Worm (Caenorhabditis elegans): ENCODE results near the gene fipr-2.
A peak's percentile ranks its signal among the peaks of the same experiment; 100 is the strongest.

The fipr-2 gene

DNA sequence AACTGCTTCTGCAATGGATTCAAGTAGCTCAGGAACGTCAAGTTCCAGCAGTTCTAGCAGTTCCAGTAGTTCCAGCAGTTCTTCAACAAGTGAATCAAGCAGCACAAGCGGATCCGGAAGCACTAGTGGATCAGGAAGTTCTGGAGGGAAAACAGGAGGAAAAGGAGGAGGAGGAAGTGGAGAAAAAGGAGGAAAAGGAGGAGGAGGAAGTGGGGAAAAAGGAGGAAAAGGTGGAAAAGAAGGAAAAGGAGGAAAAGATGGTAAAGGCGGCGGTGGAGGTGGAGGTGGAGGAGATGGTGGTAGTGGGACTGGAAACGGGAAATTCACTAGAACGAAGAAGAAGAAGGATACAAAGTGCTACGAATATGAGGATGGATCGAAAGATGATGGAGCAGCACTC, 41.4 kb downstream of the fipr-2 start:
- TF ChIP-seq sem-2 (GFP tag; optimal IDR thresholded peaks at IDR 0.05) = no peak
- no peak for TF ChIP-seq nhr-12 (tag; optimal IDR thresholded peaks at IDR 0.05)
- no peak for TF ChIP-seq unc-120 (tag; optimal IDR thresholded peaks at IDR 0.05; ENCODE audit: poor library complexity, severe bottlenecking)
- peak; percentile 11 for TF ChIP-seq sptf-1 (tag; optimal IDR thresholded peaks at IDR 0.05)

DNA sequence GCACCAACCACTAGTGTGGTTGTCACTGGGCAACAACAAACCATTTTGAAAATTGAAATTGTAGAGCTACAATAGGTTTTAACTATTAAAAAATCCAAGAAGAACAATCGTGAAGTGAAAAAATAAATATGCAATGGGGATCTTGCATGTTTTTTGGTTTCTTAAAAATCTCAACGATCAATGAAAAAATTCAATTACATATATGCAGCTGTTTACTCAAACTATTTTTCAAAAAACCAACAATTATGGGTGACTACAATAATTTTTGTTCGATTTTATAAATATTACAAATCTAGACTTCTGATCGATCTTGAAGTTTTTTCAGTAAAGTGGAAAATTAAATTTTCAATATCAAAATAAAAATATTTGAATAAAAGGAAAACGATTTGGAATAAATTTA, 43.4 kb downstream of the fipr-2 start, which contains the start of gene cdr-4:
Gene cdr-4, minus strand, starts transcription at position 101 of the 400 bp plus-strand sequence.
- TF ChIP-seq tbx-8 (GFP tag; optimal IDR thresholded peaks at IDR 0.05) = no peak
- no peak for TF ChIP-seq lin-32 (GFP tag; optimal IDR thresholded peaks at IDR 0.05)
- no peak for TF ChIP-seq M03D4.4 (tag; optimal IDR thresholded peaks at IDR 0.05)
- TF ChIP-seq pha-4 (tag; optimal IDR thresholded peaks at IDR 0.05) = no peak
- TF ChIP-seq flh-1 (GFP tag; optimal IDR thresholded peaks at IDR 0.05) = no peak
- no peak for TF ChIP-seq elt-3 (tag; optimal IDR thresholded peaks at IDR 0.05)
- no peak for TF ChIP-seq ceh-43 (GFP tag; optimal IDR thresholded peaks at IDR 0.05)
- TF ChIP-seq unc-62 (GFP tag; optimal IDR thresholded peaks at IDR 0.05) = no peak
- no peak for TF ChIP-seq elt-1 (tag; optimal IDR thresholded peaks at IDR 0.05; ENCODE audit: borderline replicate concordance, insufficient read depth)
- no peak for TF ChIP-seq drap-1 (GFP tag; optimal IDR thresholded peaks at IDR 0.05)
- TF ChIP-seq ztf-11 (tag; optimal IDR thresholded peaks at IDR 0.05) = no peak
- TF ChIP-seq nhr-237 (tag; optimal IDR thresholded peaks at IDR 0.05) = no peak
- TF ChIP-seq ceh-39 (tag; optimal IDR thresholded peaks at IDR 0.05) = no peak
- no peak for TF ChIP-seq mls-2 (tag; optimal IDR thresholded peaks at IDR 0.05)
- TF ChIP-seq ces-1 (GFP tag; optimal IDR thresholded peaks at IDR 0.05) = no peak
- no peak for TF ChIP-seq ceh-83 (GFP tag; optimal IDR thresholded peaks at IDR 0.05)

DNA sequence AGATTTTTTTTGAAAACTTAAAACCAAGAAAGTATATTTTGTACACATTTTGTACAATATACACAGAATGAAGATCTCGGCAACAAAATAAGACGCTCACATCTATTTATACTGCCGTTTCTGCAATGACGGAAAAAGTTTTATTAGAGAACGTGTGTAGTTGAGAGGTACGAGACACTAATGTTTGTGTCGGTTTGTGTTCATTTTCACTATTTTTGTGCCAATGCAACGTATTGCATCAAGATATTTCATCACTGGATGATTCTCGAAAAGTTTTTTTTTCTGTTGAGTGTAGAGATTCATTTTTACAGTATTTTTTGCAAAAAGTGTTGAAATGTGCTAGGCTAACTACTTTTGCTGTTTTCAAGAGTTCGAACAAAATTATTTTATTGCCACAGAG, 43.8 kb downstream of the fipr-2 start:
- TF ChIP-seq nhr-237 (tag; optimal IDR thresholded peaks at IDR 0.05) = no peak
- TF ChIP-seq sem-2 (GFP tag; optimal IDR thresholded peaks at IDR 0.05) = no peak

DNA sequence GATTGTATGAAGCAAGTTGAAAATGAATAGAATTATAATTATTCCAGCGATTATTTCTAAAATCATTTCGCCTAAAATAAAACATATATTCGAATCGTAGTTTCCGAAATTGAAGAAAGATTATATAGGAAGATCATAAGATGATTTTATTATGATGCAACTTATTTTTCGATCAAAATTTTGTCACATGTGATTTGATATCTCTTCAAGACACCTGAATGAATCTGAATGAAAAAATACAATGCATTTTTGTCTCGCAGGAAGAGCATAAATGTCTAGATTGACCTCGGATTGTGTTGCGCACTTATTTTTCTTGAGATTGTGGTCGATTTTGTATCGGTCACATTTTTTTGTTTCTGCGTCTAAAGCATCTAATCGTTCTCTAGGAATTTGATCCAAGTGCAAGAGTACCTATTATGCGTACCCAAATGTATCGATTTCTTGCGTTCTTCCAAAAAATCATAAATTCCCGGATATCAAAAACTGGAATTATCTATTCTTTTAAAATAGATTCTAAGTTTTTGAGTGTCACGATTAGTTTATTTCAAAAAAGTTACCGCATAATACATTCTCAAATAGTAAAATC, 45.4 kb downstream of the fipr-2 start, which contains the start of gene hrg-2:
Gene hrg-2, minus strand, starts transcription at position 98 of the 586 bp plus-strand sequence.
- TF ChIP-seq elt-1 (tag; optimal IDR thresholded peaks at IDR 0.05; ENCODE audit: borderline replicate concordance, insufficient read depth) (no peak), lin-13 (tag; optimal IDR thresholded peaks at IDR 0.05) (no peak), lsy-2 (tag; optimal IDR thresholded peaks at IDR 0.05) (no peak), nhr-2 (tag; optimal IDR thresholded peaks at IDR 0.05) (no peak), ham-2 (GFP tag; optimal IDR thresholded peaks at IDR 0.05) (no peak), nhr-28 (tag; optimal IDR thresholded peaks at IDR 0.05) (no peak), M03D4.4 (tag; optimal IDR thresholded peaks at IDR 0.05) (no peak), sptf-1 (tag; optimal IDR thresholded peaks at IDR 0.05) (no peak), mab-5 (tag; optimal IDR thresholded peaks at IDR 0.05) (no peak), unc-120 (tag; optimal IDR thresholded peaks at IDR 0.05; ENCODE audit: poor library complexity, severe bottlenecking) (no peak), ceh-39 (tag; optimal IDR thresholded peaks at IDR 0.05) (no peak), lin-32 (GFP tag; optimal IDR thresholded peaks at IDR 0.05) (no peak), unc-62 (GFP tag; optimal IDR thresholded peaks at IDR 0.05) (no peak), drap-1 (GFP tag; optimal IDR thresholded peaks at IDR 0.05) (no peak), zip-8 (tag; optimal IDR thresholded peaks at IDR 0.05) (no peak)

DNA sequence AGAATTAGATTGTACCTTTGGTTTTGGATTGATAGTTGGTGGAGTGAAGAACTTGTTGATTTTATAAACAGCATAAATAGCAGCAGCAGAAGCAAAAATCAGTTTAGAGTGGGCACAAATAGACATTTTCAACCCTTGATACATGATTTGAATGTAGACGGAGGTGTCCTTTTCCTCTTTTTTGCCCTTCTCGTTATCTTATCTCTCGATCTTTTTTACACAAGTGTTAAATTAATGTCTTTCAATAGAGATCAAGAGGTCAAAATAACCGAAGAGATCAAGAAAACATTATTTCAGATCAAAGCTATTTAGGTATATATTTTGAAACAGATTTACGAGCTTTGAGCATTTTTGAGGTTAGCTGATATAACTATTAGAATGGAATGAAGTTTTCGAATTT, 46.8 kb downstream of the fipr-2 start, which contains the start of gene cdr-7:
Gene cdr-7, minus strand, starts transcription at position 205 of the 400 bp plus-strand sequence.
- no peak for TF ChIP-seq unc-62 (GFP tag; optimal IDR thresholded peaks at IDR 0.05)
- TF ChIP-seq elt-1 (tag; optimal IDR thresholded peaks at IDR 0.05; ENCODE audit: borderline replicate concordance, insufficient read depth) = peak; percentile 12

DNA sequence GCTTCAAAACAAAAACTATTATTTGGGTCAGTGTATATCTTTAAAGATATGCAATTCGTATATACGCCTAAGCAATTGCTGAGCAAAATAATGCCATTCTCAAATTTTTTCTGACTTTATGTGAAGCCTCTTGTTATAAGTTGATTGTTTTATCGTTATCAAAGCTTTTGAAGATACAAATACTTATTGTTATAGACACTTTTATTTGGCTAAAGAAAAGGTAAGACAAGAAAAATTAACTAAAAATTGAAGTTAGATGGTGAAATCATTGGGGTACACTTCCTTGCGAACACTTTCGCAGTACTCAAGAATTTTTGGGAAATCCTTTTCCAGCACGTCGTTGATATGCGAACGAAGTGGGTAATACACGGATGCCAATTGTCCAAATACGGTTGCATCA, 47.2 kb downstream of the fipr-2 start:
- TF ChIP-seq tbx-8 (GFP tag; optimal IDR thresholded peaks at IDR 0.05) (no peak), mab-5 (tag; optimal IDR thresholded peaks at IDR 0.05) (no peak), drap-1 (GFP tag; optimal IDR thresholded peaks at IDR 0.05) (no peak), elt-3 (tag; optimal IDR thresholded peaks at IDR 0.05) (no peak), nhr-76 (tag; optimal IDR thresholded peaks at IDR 0.05) (no peak), nhr-237 (tag; optimal IDR thresholded peaks at IDR 0.05) (no peak), mls-2 (tag; optimal IDR thresholded peaks at IDR 0.05) (no peak), hlh-1 (tag; optimal IDR thresholded peaks at IDR 0.05) (no peak), unc-120 (tag; optimal IDR thresholded peaks at IDR 0.05; ENCODE audit: poor library complexity, severe bottlenecking) (no peak), cnd-1 (tag; optimal IDR thresholded peaks at IDR 0.05) (no peak), nhr-28 (tag; optimal IDR thresholded peaks at IDR 0.05) (no peak), nhr-12 (tag; optimal IDR thresholded peaks at IDR 0.05) (no peak)

Data from whole organism, mixed stage, embryonic.